Worm (Caenorhabditis elegans): ENCODE measurements around the gene fbxa-107.
"Not testable (repeated sequence)": the region's sequence is repeated elsewhere in the genome, so short reads cannot be mapped to it uniquely, and the experiment has no call there.

DNA sequence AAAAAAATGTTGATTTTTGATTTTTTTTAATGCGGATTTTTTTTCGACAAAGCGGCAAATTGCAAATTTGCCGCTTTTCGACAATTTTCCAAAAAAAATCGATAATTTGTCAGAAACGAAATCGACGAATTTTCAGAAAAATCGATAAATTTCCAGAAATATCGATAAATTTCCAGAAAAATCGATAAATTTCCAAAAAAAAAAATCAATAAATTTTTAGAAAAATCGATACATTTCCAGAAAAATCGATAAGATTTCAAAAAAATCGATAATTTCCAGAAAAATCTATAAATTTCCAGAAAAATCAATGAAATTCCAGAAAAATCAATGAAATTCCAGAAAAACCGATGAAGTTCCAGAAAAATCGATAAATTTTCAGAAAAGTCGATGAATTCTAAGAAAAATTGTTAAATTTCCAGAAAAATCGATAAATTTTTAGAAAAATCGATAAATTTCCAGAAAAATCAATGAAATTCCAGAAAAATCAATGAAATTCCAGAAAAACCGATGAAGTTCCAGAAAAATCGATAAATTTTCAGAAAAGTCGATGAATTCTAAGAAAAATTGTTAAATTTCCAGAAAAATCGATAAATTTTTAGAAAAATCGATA, 6.0 kb downstream of the fbxa-107 start:
- TF ChIP-seq ceh-82 (tag; optimal IDR thresholded peaks at IDR 0.05); mep-1 (tag; optimal IDR thresholded peaks at IDR 0.05); ZK337.2 (GFP tag; IDR thresholded peaks at IDR 0.05); lir-3 (tag; optimal IDR thresholded peaks at IDR 0.05); nhr-42 (GFP tag; IDR thresholded peaks at IDR 0.05); nhr-28 (tag; optimal IDR thresholded peaks at IDR 0.05); pqm-1 (tag; optimal IDR thresholded peaks at IDR 0.05); fkh-10 (GFP tag; optimal IDR thresholded peaks at IDR 0.05); unc-62 (GFP tag; optimal IDR thresholded peaks at IDR 0.05 in 1 of 2); unc-62 (tag; optimal IDR thresholded peaks at IDR 0.05); egl-27 (tag; optimal IDR thresholded peaks at IDR 0.05); daf-8 (GFP tag; IDR thresholded peaks at IDR 0.05); nhr-11 (tag; optimal IDR thresholded peaks at IDR 0.05); mdl-1 (tag; optimal IDR thresholded peaks at IDR 0.05): not testable (repeated sequence)
